Worm (Caenorhabditis elegans) whole organism, late embryonic: Measurements from ENCODE around the gene F54D5.2.
A peak's percentile ranks its signal among the peaks of the same experiment; 100 is the strongest.
"Not testable (repeated sequence)": the region's sequence is repeated elsewhere in the genome, so short reads cannot be mapped to it uniquely, and the experiment has no call there.

Experiments
- C38D4.7 ChIP-seq: fragments of 200-800 bp; sonication (Bioruptor generic); optimal IDR thresholded peaks from 2 replicates; lab custom pipeline; 2018; ENCODE audit warnings: mild to moderate bottlenecking, missing genetic modification characterization, moderate library complexity, missing compliant biosample characterization
- F13H6.1 ChIP-seq: sonication (generic microtip); optimal IDR thresholded peaks from 2 replicates; lab custom pipeline; 2016; ENCODE audit warnings: missing genetic modification characterization, missing compliant biosample characterization
- Y22D7AL.16 ChIP-seq: sonication (generic microtip); optimal IDR thresholded peaks from 2 replicates; lab custom pipeline; 2016; ENCODE audit warnings: missing genetic modification characterization, missing compliant biosample characterization
- ahr-1 ChIP-seq: sonication (generic microtip); optimal IDR thresholded peaks from 2 replicates; lab custom pipeline; 2016; ENCODE audit warnings: missing genetic modification characterization, missing compliant biosample characterization
- ceh-18 ChIP-seq: sonication (generic microtip); optimal IDR thresholded peaks from 2 replicates; lab custom pipeline; 2016; ENCODE audit warnings: missing genetic modification characterization, missing compliant biosample characterization
- ceh-19 ChIP-seq: fragments of 200-800 bp; sonication (Bioruptor generic); optimal IDR thresholded peaks from 2 replicates; lab custom pipeline; 2018; ENCODE audit warnings: mild to moderate bottlenecking, missing genetic modification characterization, missing compliant biosample characterization
- ceh-24 ChIP-seq: sonication (generic microtip); optimal IDR thresholded peaks from 2 replicates; lab custom pipeline; 2016; ENCODE audit warnings: mild to moderate bottlenecking, missing genetic modification characterization, missing compliant biosample characterization
- ceh-31 ChIP-seq: sonication (generic microtip); optimal IDR thresholded peaks from 2 replicates; lab custom pipeline; 2016; ENCODE audit warnings: missing genetic modification characterization, missing compliant biosample characterization
- ceh-34 ChIP-seq: sonication (generic microtip); optimal IDR thresholded peaks from 2 replicates; lab custom pipeline; 2016; ENCODE audit warnings: mild to moderate bottlenecking, missing genetic modification characterization, missing compliant biosample characterization
- che-1 ChIP-seq: sonication (generic microtip); optimal IDR thresholded peaks from 2 replicates; lab custom pipeline; 2016; ENCODE audit warnings: mild to moderate bottlenecking, missing genetic modification characterization, missing compliant biosample characterization
- dmd-4 ChIP-seq: sonication (generic microtip); optimal IDR thresholded peaks from 2 replicates; lab custom pipeline; 2016; ENCODE audit warnings: borderline replicate concordance, missing genetic modification characterization, missing compliant biosample characterization
- dve-1 ChIP-seq: sonication (generic microtip); optimal IDR thresholded peaks from 2 replicates; lab custom pipeline; 2017; ENCODE audit warnings: antibody characterized with exemption, mild to moderate bottlenecking, missing genetic modification characterization, missing compliant biosample characterization
- elt-2 ChIP-seq: sonication (generic microtip); optimal IDR thresholded peaks from 2 replicates; lab custom pipeline; 2016; ENCODE audit warnings: missing genetic modification reagents, missing genetic modification characterization, missing compliant biosample characterization
- elt-4 ChIP-seq: sonication (generic microtip); optimal IDR thresholded peaks from 2 replicates; lab custom pipeline; 2016; ENCODE audit warnings: missing genetic modification characterization, missing compliant biosample characterization
- ets-4 ChIP-seq: sonication (generic microtip); optimal IDR thresholded peaks from 2 replicates; lab custom pipeline; 2016; ENCODE audit warnings: missing genetic modification characterization, missing compliant biosample characterization
- gmeb-2 ChIP-seq: sonication (generic microtip); optimal IDR thresholded peaks from 2 replicates; lab custom pipeline; 2016; ENCODE audit warnings: missing genetic modification characterization, inconsistent platforms, missing compliant biosample characterization
- hlh-13 ChIP-seq: fragments of 200-800 bp; sonication (Bioruptor generic); optimal IDR thresholded peaks from 2 replicates; lab custom pipeline; 2018; ENCODE audit warnings: mild to moderate bottlenecking, missing genetic modification characterization, missing compliant biosample characterization
- hlh-30 ChIP-seq: sonication (generic microtip); optimal IDR thresholded peaks from 2 replicates; lab custom pipeline; 2017; ENCODE audit warnings: antibody characterized with exemption, missing genetic modification characterization, missing compliant biosample characterization; ENCODE audit not compliant: insufficient read depth
- hlh-6 ChIP-seq: sonication (generic microtip); optimal IDR thresholded peaks from 2 replicates; lab custom pipeline; 2016; ENCODE audit warnings: missing genotype, missing genetic modification characterization, missing compliant biosample characterization
- hlh-8 ChIP-seq: sonication (generic microtip); optimal IDR thresholded peaks from 2 replicates; lab custom pipeline; 2016; ENCODE audit warnings: missing genotype, missing genetic modification characterization, missing compliant biosample characterization
- lim-6 ChIP-seq: sonication (generic microtip); optimal IDR thresholded peaks from 2 replicates; lab custom pipeline; 2016; ENCODE audit warnings: missing genetic modification characterization, missing compliant biosample characterization
- madf-2 ChIP-seq: sonication (generic microtip); optimal IDR thresholded peaks from 2 replicates; lab custom pipeline; 2017; ENCODE audit warnings: missing genetic modification characterization, missing compliant biosample characterization
- nfya-1 ChIP-seq: sonication (generic microtip); optimal IDR thresholded peaks from 2 replicates; lab custom pipeline; 2017; ENCODE audit warnings: missing genetic modification characterization, mild to moderate bottlenecking, missing compliant biosample characterization, antibody characterized with exemption, moderate library complexity
- nhr-11 ChIP-seq: fragments of 150-350 bp; optimal IDR thresholded peaks from 2 replicates; lab custom pipeline; 2014; ENCODE audit warnings: missing biosample characterization, missing genetic modification characterization
- pag-3 ChIP-seq: sonication (generic microtip); optimal IDR thresholded peaks from 2 replicates; lab custom pipeline; 2016; ENCODE audit warnings: missing compliant biosample characterization, missing genetic modification characterization, borderline replicate concordance
- pax-1 ChIP-seq: fragments of 150-350 bp; optimal IDR thresholded peaks from 2 replicates; lab custom pipeline; 2014; ENCODE audit warnings: missing biosample characterization, missing genetic modification characterization
- pha-2 ChIP-seq: sonication (generic microtip); optimal IDR thresholded peaks from 2 replicates; lab custom pipeline; 2017; ENCODE audit warnings: mild to moderate bottlenecking, missing genetic modification characterization, missing compliant biosample characterization
- pha-4 ChIP-seq: fragments of 150-350 bp; optimal IDR thresholded peaks from 2 replicates; lab custom pipeline; 2018; ENCODE audit warnings: missing biosample characterization, missing genetic modification reagents, missing genetic modification characterization
- pqm-1 ChIP-seq: sonication (generic microtip); optimal IDR thresholded peaks from 2 replicates; lab custom pipeline; 2016; ENCODE audit warnings: missing genetic modification characterization, missing compliant biosample characterization
- ref-2 ChIP-seq: sonication (generic microtip); optimal IDR thresholded peaks from 2 replicates; lab custom pipeline; 2016; ENCODE audit warnings: missing genetic modification characterization, missing compliant biosample characterization
- rnt-1 ChIP-seq: sonication (generic microtip); optimal IDR thresholded peaks from 2 replicates; lab custom pipeline; 2016; ENCODE audit warnings: missing genetic modification characterization, missing compliant biosample characterization
- sdc-2 ChIP-seq: sonication (generic microtip); optimal IDR thresholded peaks from 2 replicates; lab custom pipeline; 2016; ENCODE audit warnings: missing genotype, missing genetic modification characterization, missing compliant biosample characterization
- sox-4 ChIP-seq: sonication (generic microtip); optimal IDR thresholded peaks from 2 replicates; lab custom pipeline; 2017; ENCODE audit warnings: mild to moderate bottlenecking, missing genetic modification characterization, inconsistent platforms, missing compliant biosample characterization
- syd-9 ChIP-seq: sonication (generic microtip); optimal IDR thresholded peaks from 2 replicates; lab custom pipeline; 2016; ENCODE audit warnings: mild to moderate bottlenecking, missing genetic modification characterization, moderate library complexity, missing compliant biosample characterization
- tbx-2 ChIP-seq: sonication (generic microtip); optimal IDR thresholded peaks from 2 replicates; lab custom pipeline; 2016; ENCODE audit warnings: missing genetic modification characterization, missing compliant biosample characterization
- tbx-7 ChIP-seq: sonication (generic microtip); optimal IDR thresholded peaks from 2 replicates; lab custom pipeline; 2016; ENCODE audit warnings: missing genotype, missing genetic modification characterization, missing compliant biosample characterization
- unc-86 ChIP-seq: sonication (generic microtip); optimal IDR thresholded peaks from 2 replicates; lab custom pipeline; 2016; ENCODE audit warnings: missing genetic modification characterization, missing compliant biosample characterization

The F54D5.2 gene

ce11 chrII:11551981-11552380 is 21.0 kb upstream of the F54D5.2 start, which contains the start of gene dhgd-1:
dhgd-1 (minus strand) TSS chrII:11552081.
- TF ChIP-seq pax-1; F13H6.1 (tag; lab: Kevin White, UChicago); hlh-6 (tag; lab: Kevin White, UChicago): not testable (repeated sequence)
- TF ChIP-seq, all 69 proteins: peak for 0; not testable (repeated sequence) for 69

- TF ChIP-seq sdc-2 (tag; lab: Kevin White, UChicago), result no peak
- TF ChIP-seq tbx-7 (tag; lab: Kevin White, UChicago), result no peak
- no peak for TF ChIP-seq rnt-1 (tag; lab: Kevin White, UChicago)
- TF ChIP-seq nfya-1, result no peak
- TF ChIP-seq dmd-4, result no peak
- no peak for TF ChIP-seq ceh-18 (tag; lab: Kevin White, UChicago)
- no peak for TF ChIP-seq lim-6 (tag; lab: Kevin White, UChicago)
- no peak for TF ChIP-seq che-1
- no peak for TF ChIP-seq nhr-11 (tag; lab: Kevin White, UChicago)
- TF ChIP-seq C38D4.7 (GFP tag; lab: Kevin White, UChicago), result no peak
- no peak for TF ChIP-seq ref-2
- no peak for TF ChIP-seq elt-2 (tag; lab: Kevin White, UChicago)
- no peak for TF ChIP-seq madf-2 (tag; lab: Kevin White, UChicago)
- TF ChIP-seq pha-4, result no peak
- TF ChIP-seq hlh-13 (GFP tag; lab: Kevin White, UChicago), result no peak
- no peak for TF ChIP-seq dve-1 (tag; lab: Kevin White, UChicago)
- peak; percentile 64 for TF ChIP-seq ceh-34
- TF ChIP-seq elt-4, result no peak
- TF ChIP-seq pqm-1 (tag; lab: Kevin White, UChicago), result no peak
- peak; percentile 38 for TF ChIP-seq hlh-8 (tag; lab: Kevin White, UChicago)
- TF ChIP-seq ceh-19 (GFP tag; lab: Kevin White, UChicago), result no peak
- no peak for TF ChIP-seq ets-4 (tag; lab: Kevin White, UChicago)
- no peak for TF ChIP-seq F13H6.1 (tag; lab: Kevin White, UChicago)
- peak; percentile 5 for TF ChIP-seq tbx-2 (tag; lab: Kevin White, UChicago)
Observed at ce11 chrII:11555634-11556033, 17.3 kb upstream of the F54D5.2 start, which contains the start of gene F54D5.24. F54D5.24 (plus strand) TSS chrII:11555949.

ce11 chrII:11556338-11556737 is 16.6 kb upstream of the F54D5.2 start, which contains the start of gene F54D5.17:
F54D5.17 (plus strand) TSS chrII:11556638.
- TF ChIP-seq pha-2 (tag; lab: Kevin White, UChicago) (no peak), pqm-1 (tag; lab: Kevin White, UChicago) (no peak), unc-86 (tag; lab: Kevin White, UChicago) (no peak), Y22D7AL.16 (tag; lab: Kevin White, UChicago) (no peak), hlh-6 (tag; lab: Kevin White, UChicago) (no peak), pag-3 (tag; lab: Kevin White, UChicago) (no peak), ceh-24 (tag; lab: Kevin White, UChicago) (no peak), tbx-2 (tag; lab: Kevin White, UChicago) (no peak), elt-4 (no peak), tbx-7 (tag; lab: Kevin White, UChicago) (no peak), hlh-13 (GFP tag; lab: Kevin White, UChicago) (no peak), sox-4 (tag; lab: Kevin White, UChicago) (no peak), pha-4 (no peak), ahr-1 (no peak), lim-6 (tag; lab: Kevin White, UChicago) (no peak), syd-9 (tag; lab: Kevin White, UChicago) (no peak), gmeb-2 (no peak), ceh-31 (tag; lab: Kevin White, UChicago) (no peak), hlh-30 (tag; lab: Kevin White, UChicago) (no peak), rnt-1 (tag; lab: Kevin White, UChicago) (no peak)
